Fruit fly (Drosophila melanogaster): ENCODE data around the gene Rph.

Gene Rph

dm6 chrX:10784812-10785638 lies 27.6 kb upstream of the Rph start:
- no peak for TF ChIP-seq pan (optimal IDR thresholded peaks at IDR 0.05)
- TF ChIP-seq CG8478 (optimal IDR thresholded peaks at IDR 0.05): no peak
- TF ChIP-seq EcR (GFP tag; optimal IDR thresholded peaks at IDR 0.05): no peak
- TF ChIP-seq psq (optimal IDR thresholded peaks at IDR 0.05): no peak

- TF ChIP-seq psq (optimal IDR thresholded peaks at IDR 0.05) (no peak), CG8478 (optimal IDR thresholded peaks at IDR 0.05) (no peak), usp (GFP tag; optimal IDR thresholded peaks at IDR 0.05) (no peak), Dll (optimal IDR thresholded peaks at IDR 0.05) (no peak), pan (optimal IDR thresholded peaks at IDR 0.05) (no peak), EcR (GFP tag; optimal IDR thresholded peaks at IDR 0.05) (no peak)
Measured at dm6 chrX:10784330-10784778, 26.9 kb upstream of the Rph start.

- TF ChIP-seq CG8478 (optimal IDR thresholded peaks at IDR 0.05): no peak
- TF ChIP-seq psq (optimal IDR thresholded peaks at IDR 0.05): no peak
- no peak for TF ChIP-seq EcR (GFP tag; optimal IDR thresholded peaks at IDR 0.05)
Measured at dm6 chrX:10783374-10784064, 26.1 kb upstream of the Rph start.

- TF ChIP-seq pan (optimal IDR thresholded peaks at IDR 0.05): no peak
- TF ChIP-seq Dll (optimal IDR thresholded peaks at IDR 0.05): no peak
- no peak for TF ChIP-seq psq (optimal IDR thresholded peaks at IDR 0.05)
- no peak for TF ChIP-seq EcR (GFP tag; optimal IDR thresholded peaks at IDR 0.05)
- TF ChIP-seq usp (GFP tag; optimal IDR thresholded peaks at IDR 0.05): no peak
- no peak for TF ChIP-seq CG8478 (optimal IDR thresholded peaks at IDR 0.05)
Measured at dm6 chrX:10775690-10776089, 18.2 kb upstream of the Rph start.

dm6 chrX:10774957-10775682 lies 17.7 kb upstream of the Rph start:
- no peak for TF ChIP-seq EcR (GFP tag; optimal IDR thresholded peaks at IDR 0.05)
- TF ChIP-seq Dll (optimal IDR thresholded peaks at IDR 0.05): no peak

- TF ChIP-seq EcR (GFP tag; optimal IDR thresholded peaks at IDR 0.05) (no peak), psq (optimal IDR thresholded peaks at IDR 0.05) (no peak), CG8478 (optimal IDR thresholded peaks at IDR 0.05) (no peak), usp (GFP tag; optimal IDR thresholded peaks at IDR 0.05) (no peak), Dll (optimal IDR thresholded peaks at IDR 0.05) (no peak)
Measured at dm6 chrX:10773562-10773961, 16.1 kb upstream of the Rph start.

dm6 chrX:10772634-10773033 lies 15.2 kb upstream of the Rph start:
- TF ChIP-seq Dll (optimal IDR thresholded peaks at IDR 0.05): no peak
- no peak for TF ChIP-seq CG8478 (optimal IDR thresholded peaks at IDR 0.05)
- no peak for TF ChIP-seq usp (GFP tag; optimal IDR thresholded peaks at IDR 0.05)
- TF ChIP-seq EcR (GFP tag; optimal IDR thresholded peaks at IDR 0.05): no peak
- no peak for TF ChIP-seq psq (optimal IDR thresholded peaks at IDR 0.05)
- no peak for TF ChIP-seq pan (optimal IDR thresholded peaks at IDR 0.05)

dm6 chrX:10771856-10772592 lies 14.6 kb upstream of the Rph start, which contains the start of gene CG15211:
Gene CG15211 (plus strand): TSS chrX:10772541.
- no peak for TF ChIP-seq Dll (optimal IDR thresholded peaks at IDR 0.05)
- TF ChIP-seq EcR (GFP tag; optimal IDR thresholded peaks at IDR 0.05): no peak
- no peak for TF ChIP-seq usp (GFP tag; optimal IDR thresholded peaks at IDR 0.05)
- TF ChIP-seq psq (optimal IDR thresholded peaks at IDR 0.05): no peak
- no peak for TF ChIP-seq CG8478 (optimal IDR thresholded peaks at IDR 0.05)
- no peak for TF ChIP-seq pan (optimal IDR thresholded peaks at IDR 0.05)

- TF ChIP-seq pan (optimal IDR thresholded peaks at IDR 0.05) (no peak), EcR (GFP tag; optimal IDR thresholded peaks at IDR 0.05) (no peak), Dll (optimal IDR thresholded peaks at IDR 0.05) (no peak), CG8478 (optimal IDR thresholded peaks at IDR 0.05) (no peak), psq (optimal IDR thresholded peaks at IDR 0.05) (no peak), usp (GFP tag; optimal IDR thresholded peaks at IDR 0.05) (no peak)
Measured at dm6 chrX:10768043-10768674, 10.7 kb upstream of the Rph start, which contains the start of the genes Atg8a and BTBD9. Gene Atg8a (minus strand): TSS chrX:10768338. Gene BTBD9 (plus strand): TSS chrX:10768537.

- TF ChIP-seq EcR (GFP tag; optimal IDR thresholded peaks at IDR 0.05) (no peak), CG8478 (optimal IDR thresholded peaks at IDR 0.05) (peak; percentile 61), psq (optimal IDR thresholded peaks at IDR 0.05) (no peak)
Measured at dm6 chrX:10767350-10768005, 10.0 kb upstream of the Rph start.

- TF ChIP-seq Dll (optimal IDR thresholded peaks at IDR 0.05) (no peak), usp (GFP tag; optimal IDR thresholded peaks at IDR 0.05) (no peak), EcR (GFP tag; optimal IDR thresholded peaks at IDR 0.05) (no peak), psq (optimal IDR thresholded peaks at IDR 0.05) (no peak)
Measured at dm6 chrX:10766976-10767349, 9.5 kb upstream of the Rph start.
